Fruit fly (Drosophila melanogaster): Measurements from ENCODE around the gene kdn.
A peak's percentile ranks its signal among the peaks of the same experiment; 100 is the strongest.

- TF ChIP-seq Sox14 (GFP tag; optimal IDR thresholded peaks at IDR 0.05) (peak; percentile 79), fd85E (GFP tag; optimal IDR thresholded peaks at IDR 0.05) (no peak), OdsH (GFP tag; optimal IDR thresholded peaks at IDR 0.05) (peak; percentile 54), Sox102F (GFP tag; optimal IDR thresholded peaks at IDR 0.05) (peak; percentile 47), CG11902 (GFP tag; optimal IDR thresholded peaks at IDR 0.05) (no peak), CG10631 (GFP tag; optimal IDR thresholded peaks at IDR 0.05) (peak; percentile 66), Eip75B (GFP tag; optimal IDR thresholded peaks at IDR 0.05) (peak; percentile 60)
Observed at dm6 chrX:6338738-6339614, 11.5 kb upstream of the kdn start.

Data from whole organism, prepupa.